Fruit fly (Drosophila melanogaster): ENCODE data around the gene Eig71Eb.

Eig71Eb gene

dm6 chr3L:15646182-15646581 is 3.6 kb upstream of the Eig71Eb start (continued):
- peak; percentile 4 for TF ChIP-seq CG10462 (GFP tag; optimal IDR thresholded peaks at IDR 0.05)
- TF ChIP-seq ind (GFP tag; optimal IDR thresholded peaks at IDR 0.05) = no peak
- TF ChIP-seq CG18764 (GFP tag; optimal IDR thresholded peaks at IDR 0.05) = no peak
- TF ChIP-seq CG12071 (GFP tag; optimal IDR thresholded peaks at IDR 0.05) = no peak
- no peak for TF ChIP-seq CG2199 (GFP tag; IDR thresholded peaks at IDR 0.05)
- no peak for TF ChIP-seq sna (GFP tag; IDR thresholded peaks at IDR 0.05; ENCODE audit: partially characterized antibody)
- TF ChIP-seq sim (GFP tag; IDR thresholded peaks at IDR 0.05) = no peak
- TF ChIP-seq unc-4 (GFP tag; IDR thresholded peaks at IDR 0.05; ENCODE audit: partially characterized antibody) = no peak
- no peak for TF ChIP-seq gsb-n (tag; optimal IDR thresholded peaks at IDR 0.05)
- TF ChIP-seq CG17612 (GFP tag; IDR thresholded peaks at IDR 0.05) = no peak
- TF ChIP-seq crol (GFP tag; IDR thresholded peaks at IDR 0.05) = no peak
- TF ChIP-seq exex (tag; optimal IDR thresholded peaks at IDR 0.05) = no peak
- no peak for TF ChIP-seq gt (GFP tag; IDR thresholded peaks at IDR 0.05)
- no peak for TF ChIP-seq tgo (GFP tag; IDR thresholded peaks at IDR 0.05)
- no peak for TF ChIP-seq zen2 (GFP tag; IDR thresholded peaks at IDR 0.05; ENCODE audit: partially characterized antibody)
- TF ChIP-seq Optix (GFP tag; IDR thresholded peaks at IDR 0.05) = no peak
- TF ChIP-seq Fer1 (GFP tag; optimal IDR thresholded peaks at IDR 0.05) = no peak
- no peak for TF ChIP-seq pb (GFP tag; optimal IDR thresholded peaks at IDR 0.05)
- TF ChIP-seq sima (GFP tag; optimal IDR thresholded peaks at IDR 0.05) = no peak
- TF ChIP-seq Dad (GFP tag; optimal IDR thresholded peaks at IDR 0.05) = no peak
- no peak for TF ChIP-seq al (GFP tag; IDR thresholded peaks at IDR 0.05)
- TF ChIP-seq MESR4 (GFP tag; optimal IDR thresholded peaks at IDR 0.05) = no peak
- no peak for TF ChIP-seq gcm (GFP tag; optimal IDR thresholded peaks at IDR 0.05)
- no peak for TF ChIP-seq ttk (GFP tag; IDR thresholded peaks at IDR 0.05)
- no peak for TF ChIP-seq Stat92E (GFP tag; optimal IDR thresholded peaks at IDR 0.05)
- TF ChIP-seq CG15011 (GFP tag; optimal IDR thresholded peaks at IDR 0.05) = no peak
- no peak for TF ChIP-seq CG33213 (GFP tag; optimal IDR thresholded peaks at IDR 0.05)
- TF ChIP-seq HLHmδ (GFP tag; optimal IDR thresholded peaks at IDR 0.05) = no peak
- no peak for TF ChIP-seq crp (GFP tag; optimal IDR thresholded peaks at IDR 0.05)
- TF ChIP-seq Hmx (GFP tag; optimal IDR thresholded peaks at IDR 0.05) = no peak
- TF ChIP-seq Dip3 (GFP tag; optimal IDR thresholded peaks at IDR 0.05) = no peak
- TF ChIP-seq NC2β (GFP tag; optimal IDR thresholded peaks at IDR 0.05) = no peak
- TF ChIP-seq CG10366 (GFP tag; IDR thresholded peaks at IDR 0.05) = no peak
- TF ChIP-seq Fer3 (tag; optimal IDR thresholded peaks at IDR 0.05) = no peak
- no peak for TF ChIP-seq CG5245 (GFP tag; optimal IDR thresholded peaks at IDR 0.05)
- TF ChIP-seq CG13287 (GFP tag; IDR thresholded peaks at IDR 0.05; ENCODE audit: partially characterized antibody) = no peak
- no peak for TF ChIP-seq nau (GFP tag; optimal IDR thresholded peaks at IDR 0.05)
- no peak for TF ChIP-seq ab (GFP tag; optimal IDR thresholded peaks at IDR 0.05)
- TF ChIP-seq fu2 (GFP tag; optimal IDR thresholded peaks at IDR 0.05) = no peak
- TF ChIP-seq schlank (tag; optimal IDR thresholded peaks at IDR 0.05) = no peak
- no peak for TF ChIP-seq CG1792 (GFP tag; optimal IDR thresholded peaks at IDR 0.05)
- TF ChIP-seq CG7786 (GFP tag; optimal IDR thresholded peaks at IDR 0.05) = no peak
- no peak for TF ChIP-seq CoRest (tag; optimal IDR thresholded peaks at IDR 0.05)
- peak; percentile 15 for TF ChIP-seq CG1603 (tag; optimal IDR thresholded peaks at IDR 0.05)
- TF ChIP-seq CG4730 (GFP tag; IDR thresholded peaks at IDR 0.05) = no peak
- TF ChIP-seq Hey (tag; optimal IDR thresholded peaks at IDR 0.05) = no peak

All from whole organism, embryonic.